Fruit fly (Drosophila melanogaster): ENCODE results near the gene CG15695.

dm6 chr3R:20890505-20890904, 48.6 kb downstream of the CG15695 start:
- no peak for TF ChIP-seq cic (GFP tag; optimal IDR thresholded peaks at IDR 0.05)
- no peak for TF ChIP-seq ovo (GFP tag; optimal IDR thresholded peaks at IDR 0.05)
- no peak for TF ChIP-seq CG7045 (GFP tag; optimal IDR thresholded peaks at IDR 0.05)
- no peak for TF ChIP-seq CG33017 (tag; optimal IDR thresholded peaks at IDR 0.05)
- no peak for TF ChIP-seq CG12768 (GFP tag; optimal IDR thresholded peaks at IDR 0.05)
- TF ChIP-seq CG11617 (GFP tag; optimal IDR thresholded peaks at IDR 0.05): no peak
